Fruit fly (Drosophila melanogaster): ENCODE data around the gene CG31249.

Gene CG31249

DNA sequence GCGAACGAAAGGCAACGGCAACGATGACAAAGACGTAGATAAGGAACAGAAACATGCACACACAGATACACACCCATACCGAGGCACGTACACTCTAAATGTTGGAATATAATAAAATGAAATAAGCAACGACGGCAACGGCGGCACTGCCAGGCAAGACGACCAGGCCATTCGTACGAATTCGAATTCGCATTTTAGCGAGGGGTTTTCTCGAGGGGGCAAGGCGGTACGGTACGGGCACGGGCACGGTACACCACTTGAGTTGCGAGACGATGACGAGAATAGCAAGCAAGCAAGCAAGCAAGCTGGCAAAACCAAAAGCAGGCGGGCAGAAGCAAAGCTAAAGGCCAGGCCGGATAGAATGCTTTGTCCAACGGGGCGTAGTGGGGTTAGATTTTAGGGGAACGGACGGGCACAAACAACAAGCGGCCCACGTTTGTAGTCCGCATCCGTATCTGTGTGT is 14.3 kb upstream of the CG31249 start (continued):
- TF ChIP-seq Eip78C (GFP tag) = peak; percentile 76
- peak; percentile 38 for TF ChIP-seq svp (GFP tag)
- TF ChIP-seq CG8632 (GFP tag; optimal IDR thresholded peaks at IDR 0.05) = no peak
- no peak for TF ChIP-seq OdsH (GFP tag; optimal IDR thresholded peaks at IDR 0.05)
- peak; percentile 39 for TF ChIP-seq fkh (GFP tag; optimal IDR thresholded peaks at IDR 0.05)
- peak; percentile 5 for TF ChIP-seq Hr4 (GFP tag; optimal IDR thresholded peaks at IDR 0.05)
- TF ChIP-seq ss (GFP tag; optimal IDR thresholded peaks at IDR 0.05) = peak; percentile 31 to 38
- no peak for TF ChIP-seq CG11762 (GFP tag; optimal IDR thresholded peaks at IDR 0.05; ENCODE audit: insufficient read depth)
- TF ChIP-seq cyc (GFP tag; optimal IDR thresholded peaks at IDR 0.05) = peak; percentile 4
- TF ChIP-seq CG10669 (GFP tag; optimal IDR thresholded peaks at IDR 0.05) = no peak
- no peak for TF ChIP-seq CG32006 (GFP tag; optimal IDR thresholded peaks at IDR 0.05)
- no peak for TF ChIP-seq topi (GFP tag; optimal IDR thresholded peaks at IDR 0.05)
- no peak for TF ChIP-seq spab (GFP tag; optimal IDR thresholded peaks at IDR 0.05)
- peak; percentile 40 for TF ChIP-seq dsx (GFP tag; optimal IDR thresholded peaks at IDR 0.05; ENCODE audit: poor library complexity, severe bottlenecking)
- peak; percentile 68 for TF ChIP-seq Sox14 (GFP tag; optimal IDR thresholded peaks at IDR 0.05)
- 0 out of 3 replicates have a peak, but pooled peaks have one; percentile 8 for TF ChIP-seq CG8119 (GFP tag; IDR thresholded peaks at IDR 0.05)
- no peak for TF ChIP-seq CG11902 (GFP tag; optimal IDR thresholded peaks at IDR 0.05)
- TF ChIP-seq net (GFP tag; optimal IDR thresholded peaks at IDR 0.05) = no peak
- peak; percentile 53 for TF ChIP-seq Lpt (GFP tag; optimal IDR thresholded peaks at IDR 0.05)
- TF ChIP-seq lz (GFP tag; optimal IDR thresholded peaks at IDR 0.05) = no peak
- no peak for TF ChIP-seq Hr39 (GFP tag; optimal IDR thresholded peaks at IDR 0.05)
- TF ChIP-seq CG4318 (GFP tag; optimal IDR thresholded peaks at IDR 0.05) = no peak
- peak; percentile 8 for TF ChIP-seq CG3032 (tag; optimal IDR thresholded peaks at IDR 0.05)
- peak; percentile 39 for TF ChIP-seq Sox102F (GFP tag; optimal IDR thresholded peaks at IDR 0.05)

DNA sequence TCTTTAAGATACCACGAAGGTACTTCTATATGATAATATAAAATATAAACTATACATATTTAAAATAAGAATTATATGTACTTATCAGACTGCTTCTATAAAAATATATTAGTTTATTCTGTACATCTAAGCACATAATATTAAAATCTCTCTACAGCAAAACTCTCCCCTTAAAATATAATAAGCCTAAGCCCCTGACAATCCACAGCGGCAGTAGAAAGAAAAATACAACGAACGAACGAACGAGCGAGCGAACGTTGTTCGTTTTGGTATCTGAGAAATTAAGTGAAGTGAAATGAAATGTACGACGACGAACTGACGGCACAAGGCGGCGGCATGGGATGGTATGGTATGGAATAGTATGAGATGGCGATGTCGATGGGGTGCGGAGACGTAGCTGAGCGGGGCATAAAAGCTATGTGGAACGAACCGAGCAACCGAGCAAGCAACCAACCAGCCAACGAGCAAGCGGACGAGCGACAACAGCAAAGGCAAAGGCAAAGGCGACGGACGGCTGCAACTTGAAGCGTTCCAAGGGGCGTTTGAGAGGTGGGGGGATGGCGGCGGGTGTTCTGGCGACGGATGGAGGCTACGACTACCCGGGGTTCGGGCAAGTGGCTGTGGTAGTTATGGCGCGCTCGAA is 13.7 kb upstream of the CG31249 start:
- TF ChIP-seq acj6 (GFP tag; optimal IDR thresholded peaks at IDR 0.05) (peak; percentile 98), CG8119 (GFP tag; IDR thresholded peaks at IDR 0.05) (peak; percentile 99), CG11762 (GFP tag; optimal IDR thresholded peaks at IDR 0.05; ENCODE audit: insufficient read depth) (peak; percentile 96), CG9139 (GFP tag; optimal IDR thresholded peaks at IDR 0.05) (peak; percentile 97), CG6276 (GFP tag; optimal IDR thresholded peaks at IDR 0.05) (peak; percentile 98), CG10669 (GFP tag; optimal IDR thresholded peaks at IDR 0.05) (peak; percentile 97), CG16779 (tag; optimal IDR thresholded peaks at IDR 0.05) (peak; percentile 97), CG1621 (tag; optimal IDR thresholded peaks at IDR 0.05) (peak; percentile 83), CG6808 (GFP tag; optimal IDR thresholded peaks at IDR 0.05) (peak; percentile 97), CG8319 (GFP tag; optimal IDR thresholded peaks at IDR 0.05) (peak; percentile 96), CG6854 (GFP tag; optimal IDR thresholded peaks at IDR 0.05) (peak; percentile 83), CG7368 (GFP tag; optimal IDR thresholded peaks at IDR 0.05) (peak; percentile 92), Sox102F (GFP tag; optimal IDR thresholded peaks at IDR 0.05) (peak; percentile 93), svp (GFP tag) (peak; percentile 93), CG3032 (tag; optimal IDR thresholded peaks at IDR 0.05) (peak; percentile 99), Ets21C (GFP tag; optimal IDR thresholded peaks at IDR 0.05) (peak; percentile 80), net (GFP tag; optimal IDR thresholded peaks at IDR 0.05) (peak; percentile 96), OdsH (GFP tag; optimal IDR thresholded peaks at IDR 0.05) (peak; percentile 99), Blimp-1 (GFP tag; optimal IDR thresholded peaks at IDR 0.05) (peak; percentile 95), CG34406 (GFP tag; optimal IDR thresholded peaks at IDR 0.05) (peak; percentile 99), Sox15 (GFP tag; optimal IDR thresholded peaks at IDR 0.05) (peak; percentile 96), CG11294 (GFP tag; IDR thresholded peaks at IDR 0.05) (peak; percentile 98), CG8632 (GFP tag; optimal IDR thresholded peaks at IDR 0.05) (peak; percentile 99), Hr4 (GFP tag; optimal IDR thresholded peaks at IDR 0.05) (peak; percentile 94), vri (GFP tag; optimal IDR thresholded peaks at IDR 0.05) (peak; percentile 84), CG10631 (GFP tag; optimal IDR thresholded peaks at IDR 0.05) (peak; percentile 99), Smox (GFP tag; optimal IDR thresholded peaks at IDR 0.05) (peak; percentile 90), Hr38 (GFP tag; optimal IDR thresholded peaks at IDR 0.05) (no peak), CG6792 (GFP tag; optimal IDR thresholded peaks at IDR 0.05) (peak; percentile 98), Ets96B (tag; optimal IDR thresholded peaks at IDR 0.05) (peak; percentile 99), CG31627 (GFP tag; optimal IDR thresholded peaks at IDR 0.05) (peak; percentile 87), spab (GFP tag; optimal IDR thresholded peaks at IDR 0.05) (peak; percentile 97), dsx (GFP tag; optimal IDR thresholded peaks at IDR 0.05; ENCODE audit: poor library complexity, severe bottlenecking) (peak; percentile 98), fd59A (GFP tag; optimal IDR thresholded peaks at IDR 0.05) (peak; percentile 91), Gug (GFP tag; IDR thresholded peaks at IDR 0.05) (peak; percentile 97), Hr39 (GFP tag; optimal IDR thresholded peaks at IDR 0.05) (peak; percentile 86), CG4318 (GFP tag; optimal IDR thresholded peaks at IDR 0.05) (peak; percentile 96)
